Worm (Caenorhabditis elegans) whole organism, L4 larva: ENCODE data around the gene F49C5.9.
A peak's percentile ranks its signal among the peaks of the same experiment; 100 is the strongest.

ENCODE experiments used
- F10B5.3 ChIP-seq: sonication (generic microtip); optimal IDR thresholded peaks from 2 replicates; lab custom pipeline; 2016; ENCODE audit warnings: mild to moderate bottlenecking, missing genetic modification characterization, missing compliant biosample characterization
- F26F4.8 ChIP-seq: fragments of 200-800 bp; sonication (Bioruptor generic); conservative IDR thresholded peaks from 2 replicates; pipeline ENCODE4 v1.3.6; 2022; ENCODE audit warnings: missing genetic modification characterization, missing compliant biosample characterization
- F37D6.2 ChIP-seq: sonication (generic microtip); optimal IDR thresholded peaks from 2 replicates; lab custom pipeline; 2016; ENCODE audit warnings: mild to moderate bottlenecking, missing genetic modification characterization, missing compliant biosample characterization
- T26A8.4 ChIP-seq: fragments of 200-800 bp; sonication (Bioruptor generic); IDR thresholded peaks from 2 replicates; pipeline ENCODE4 v1.3.6; 2022; ENCODE audit warnings: missing genetic modification characterization, missing compliant biosample characterization
- Y105C5A.15 ChIP-seq: fragments of 200-800 bp; sonication (Bioruptor generic); IDR thresholded peaks from 2 replicates; pipeline ENCODE4 v1.3.6; 2022; ENCODE audit warnings: missing genetic modification characterization, missing compliant biosample characterization
- ceh-20 ChIP-seq: fragments of 200-800 bp; sonication (Bioruptor generic); IDR thresholded peaks from 2 replicates; pipeline ENCODE4 v1.3.6; 2022; ENCODE audit warnings: missing genetic modification reagents, missing genetic modification characterization, missing compliant biosample characterization
- cey-2 ChIP-seq: sonication (generic microtip); optimal IDR thresholded peaks from 3 replicates; lab custom pipeline; 2017; ENCODE audit warnings: missing genetic modification characterization, mild to moderate bottlenecking, missing compliant biosample characterization, antibody characterized with exemption, borderline replicate concordance; ENCODE audit not compliant: insufficient read depth
- daf-12 ChIP-seq: fragments of 150-350 bp; optimal IDR thresholded peaks from 2 replicates; lab custom pipeline; 2014; ENCODE audit warnings: missing biosample characterization, missing genetic modification reagents, missing genetic modification characterization
- daf-8 ChIP-seq: fragments of 200-800 bp; sonication (Bioruptor generic); IDR thresholded peaks from 2 replicates; pipeline ENCODE4 v1.3.6; 2022; ENCODE audit warnings: missing genetic modification characterization, missing compliant biosample characterization
- dmd-6 ChIP-seq: fragments of 200-800 bp; sonication (Bioruptor generic); IDR thresholded peaks from 2 replicates; pipeline ENCODE4 v1.3.6; 2022; ENCODE audit warnings: missing genetic modification reagents, missing genetic modification characterization, missing compliant biosample characterization
- fos-1 ChIP-seq: fragments of 150-350 bp; optimal IDR thresholded peaks from 2 replicates; lab custom pipeline; 2014; ENCODE audit warnings: missing biosample characterization, missing genetic modification characterization
- hlh-30 ChIP-seq: sonication (generic microtip); optimal IDR thresholded peaks from 2 replicates; lab custom pipeline; 2017; ENCODE audit warnings: antibody characterized with exemption, mild to moderate bottlenecking, missing genetic modification characterization, missing compliant biosample characterization; ENCODE audit not compliant: insufficient read depth
- madf-5 ChIP-seq, 2 experiments: fragments of 200-800 bp; sonication (Bioruptor generic); IDR thresholded peaks; 2 replicates each; pipeline ENCODE4 v1.3.6; 2022; ENCODE audit warnings: missing compliant biosample characterization in 2 of 2, missing genetic modification characterization in 2 of 2
- nhr-102 ChIP-seq: sonication (generic microtip); optimal IDR thresholded peaks from 2 replicates; lab custom pipeline; 2016; ENCODE audit warnings: mild to moderate bottlenecking, missing genetic modification characterization, moderate library complexity, missing compliant biosample characterization
- nhr-48 ChIP-seq: sonication (generic microtip); optimal IDR thresholded peaks from 2 replicates; lab custom pipeline; 2016; ENCODE audit warnings: mild to moderate bottlenecking, missing genetic modification characterization, missing compliant biosample characterization
- nhr-76 ChIP-seq: fragments of 150-350 bp; optimal IDR thresholded peaks from 2 replicates; lab custom pipeline; 2014; ENCODE audit warnings: missing biosample characterization, missing genetic modification characterization
- pha-4 ChIP-seq, 2 experiments: fragments of 150-350 bp in 1 of 2; fragments of 200-800 bp in 1 of 2; sonication (Bioruptor generic) in 1 of 2; IDR thresholded peaks in 1 of 2; optimal IDR thresholded peaks in 1 of 2; 2 replicates each; pipeline versions ENCODE4 v1.3.6 to Lab custom; 2014 to 2022; ENCODE audit warnings: missing genetic modification characterization in 2 of 2, missing genetic modification reagents in 2 of 2, missing biosample characterization in 1 of 2, missing compliant biosample characterization in 1 of 2
- set-16 ChIP-seq: fragments of 200-800 bp; sonication (Bioruptor generic); IDR thresholded peaks from 2 replicates; pipeline ENCODE4 v1.3.6; 2022; ENCODE audit warnings: missing genetic modification reagents, missing genetic modification characterization, missing compliant biosample characterization
- unc-130 ChIP-seq: sonication (generic microtip); optimal IDR thresholded peaks from 2 replicates; lab custom pipeline; 2016; ENCODE audit warnings: missing genetic modification reagents, missing genetic modification characterization, missing compliant biosample characterization
- unc-62 ChIP-seq, 3 experiments: fragments of 150-350 bp in 1 of 3; sonication (generic microtip); optimal IDR thresholded peaks in 2 of 3; peaks in 1 of 3; 1 replicate in 1 of 3; 2 replicates in 2 of 3; lab custom pipeline; 2014 to 2017; ENCODE audit warnings: missing biosample characterization in 3 of 3, missing genetic modification characterization in 3 of 3, missing genetic modification reagents in 3 of 3, missing genotype in 1 of 3
- zip-11 ChIP-seq: fragments of 200-800 bp; sonication (Bioruptor generic); IDR thresholded peaks from 2 replicates; pipeline ENCODE4 v1.3.6; 2022; ENCODE audit warnings: missing genetic modification characterization, missing compliant biosample characterization
- ztf-7 ChIP-seq: fragments of 150-350 bp; optimal IDR thresholded peaks from 2 replicates; lab custom pipeline; 2014; ENCODE audit warnings: missing biosample characterization, missing genetic modification characterization

Gene F49C5.9

DNA sequence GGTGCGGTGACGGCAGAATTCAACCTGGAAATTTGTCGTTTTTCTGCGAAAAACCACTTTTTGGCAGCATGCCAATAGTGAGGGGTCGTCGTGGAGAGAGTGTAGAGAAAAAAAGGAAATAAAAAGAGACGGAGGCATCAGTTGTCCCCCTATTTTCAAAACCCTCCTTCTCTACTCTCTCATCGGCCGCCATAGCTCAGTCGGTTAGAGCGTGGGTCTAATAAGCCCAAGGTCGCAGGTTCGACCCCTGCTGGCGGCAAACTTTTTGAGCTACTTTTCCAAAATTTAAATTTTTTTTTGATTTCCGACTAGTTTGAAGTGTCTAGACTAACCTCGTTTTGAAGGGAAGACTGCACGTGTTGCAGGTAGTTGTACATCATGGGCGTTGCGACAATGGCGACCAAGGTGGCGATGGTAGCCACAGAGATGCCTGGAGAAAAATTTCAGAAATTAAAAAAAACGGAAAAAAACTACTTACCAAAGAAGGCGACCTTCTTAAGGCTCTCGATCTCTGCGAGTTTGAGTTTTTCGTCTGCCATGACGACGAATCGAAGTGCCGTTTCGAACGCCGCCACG is 49.8 kb downstream of the F49C5.9 start, which contains the start of gene col-85 (continued):
- peak; percentile 92 for TF ChIP-seq T26A8.4 (GFP tag; lab: Robert Waterston, UW)
- TF ChIP-seq Y105C5A.15 (GFP tag; lab: Robert Waterston, UW) = peak; percentile 90; the same call in 1 of the 2 replicates
- TF ChIP-seq fos-1 (tag; lab: Kevin White, UChicago) = no peak
- peak; percentile 79 for TF ChIP-seq dmd-6 (GFP tag; lab: Robert Waterston, UW)
- peak; percentile 89 to 90; a peak in 3 of 4 replicates for TF ChIP-seq madf-5 (GFP tag; IDR thresholded peaks at IDR 0.05; lab: Robert Waterston, UW)
- TF ChIP-seq nhr-48 = peak; percentile 67
- peak; percentile 92 for TF ChIP-seq F26F4.8
- no peak for TF ChIP-seq daf-12 (tag; lab: Kevin White, UChicago)
- peak; percentile 75 for TF ChIP-seq nhr-102 (tag; lab: Kevin White, UChicago)
- TF ChIP-seq unc-62 (GFP tag; optimal IDR thresholded peaks at IDR 0.05 in 1 of 2; lab: Kevin White, UChicago) = peak in 1 of 2 experiments; percentile 79
- no peak for TF ChIP-seq unc-62 (tag; optimal IDR thresholded peaks at IDR 0.05; lab: Kevin White, UChicago)
- TF ChIP-seq cey-2 (tag; lab: Kevin White, UChicago) = no peak
- peak; percentile 63 for TF ChIP-seq unc-130 (GFP tag; lab: Kevin White, UChicago)
- TF ChIP-seq hlh-30 (tag; lab: Kevin White, UChicago) = peak; percentile 65
- peak; percentile 78 for TF ChIP-seq ceh-20 (GFP tag; lab: Robert Waterston, UW)
- TF ChIP-seq zip-11 (GFP tag; lab: Robert Waterston, UW) = 0 out of 2 replicates have a peak, but pooled peaks have one; percentile 53
- peak; percentile 53 for TF ChIP-seq F37D6.2 (tag; lab: Kevin White, UChicago)
- peak; percentile 71 for TF ChIP-seq ztf-7 (tag; lab: Kevin White, UChicago)
- no peak for TF ChIP-seq nhr-76 (tag; lab: Kevin White, UChicago)
- TF ChIP-seq F10B5.3 = no peak

DNA sequence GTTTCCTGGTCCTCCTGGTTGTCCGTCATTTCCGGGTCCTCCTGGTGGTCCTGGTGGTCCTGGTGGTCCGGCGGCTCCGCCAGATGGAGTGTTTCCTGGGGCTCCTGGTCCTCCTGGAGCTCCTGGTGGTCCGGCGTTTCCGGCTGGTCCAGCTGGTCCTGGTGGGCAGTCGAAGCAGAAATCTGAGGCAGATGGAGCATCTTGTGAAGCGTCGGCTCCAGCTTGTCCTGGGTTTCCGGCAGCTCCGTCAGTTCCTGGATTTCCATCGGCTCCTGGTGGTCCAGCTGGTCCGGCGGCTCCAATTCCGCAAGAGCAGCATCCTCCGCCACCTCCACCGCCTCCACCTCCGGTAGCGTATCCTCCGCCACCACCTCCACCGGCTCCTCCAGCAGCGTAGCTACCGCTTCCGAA is 50.4 kb downstream of the F49C5.9 start:
- TF ChIP-seq pha-4 (GFP tag; IDR thresholded peaks at IDR 0.05; lab: Robert Waterston, UW) (0 out of 2 replicates have a peak, but pooled peaks have one; percentile 49), pha-4 (tag; optimal IDR thresholded peaks at IDR 0.05; lab: Kevin White, UChicago) (no peak), set-16 (GFP tag; lab: Robert Waterston, UW) (peak; percentile 98), daf-8 (GFP tag; lab: Robert Waterston, UW) (no peak)
